Worm (Caenorhabditis elegans) whole organism, late embryonic: ENCODE data around the gene chs-2.

Experiments used
- Y22D7AL.16 ChIP-seq: sonication (generic microtip); optimal IDR thresholded peaks from 2 replicates; lab custom pipeline; 2016; ENCODE audit warnings: missing genetic modification characterization, missing compliant biosample characterization
- ama-1 ChIP-seq: fragments of 150-350 bp; optimal IDR thresholded peaks from 2 replicates; lab custom pipeline; 2014
- ceh-30 ChIP-seq: fragments of 150-350 bp; optimal IDR thresholded peaks from 2 replicates; lab custom pipeline; 2014; ENCODE audit warnings: missing biosample characterization, missing genetic modification characterization
- ceh-9 ChIP-seq: sonication (generic microtip); optimal IDR thresholded peaks from 2 replicates; lab custom pipeline; 2016; ENCODE audit warnings: mild to moderate bottlenecking, missing genetic modification characterization, inconsistent platforms, missing compliant biosample characterization
- che-1 ChIP-seq: sonication (generic microtip); optimal IDR thresholded peaks from 2 replicates; lab custom pipeline; 2016; ENCODE audit warnings: mild to moderate bottlenecking, missing genetic modification characterization, missing compliant biosample characterization
- elt-2 ChIP-seq: sonication (generic microtip); optimal IDR thresholded peaks from 2 replicates; lab custom pipeline; 2016; ENCODE audit warnings: missing genetic modification reagents, missing genetic modification characterization, missing compliant biosample characterization
- ets-4 ChIP-seq: sonication (generic microtip); optimal IDR thresholded peaks from 2 replicates; lab custom pipeline; 2016; ENCODE audit warnings: missing genetic modification characterization, missing compliant biosample characterization
- fkh-10 ChIP-seq: fragments of 150-350 bp; optimal IDR thresholded peaks from 2 replicates; lab custom pipeline; 2014; ENCODE audit warnings: missing biosample characterization, missing genetic modification reagents, missing genetic modification characterization
- fkh-6 ChIP-seq: sonication (generic microtip); optimal IDR thresholded peaks from 2 replicates; lab custom pipeline; 2016; ENCODE audit warnings: missing genetic modification characterization, missing compliant biosample characterization
- nhr-11 ChIP-seq: fragments of 150-350 bp; optimal IDR thresholded peaks from 2 replicates; lab custom pipeline; 2014; ENCODE audit warnings: missing biosample characterization, missing genetic modification characterization
- pat-9 ChIP-seq: fragments of 200-800 bp; sonication (Bioruptor generic); optimal IDR thresholded peaks from 2 replicates; lab custom pipeline; 2018; ENCODE audit warnings: mild to moderate bottlenecking, missing genetic modification characterization, moderate library complexity, missing compliant biosample characterization
- pqm-1 ChIP-seq: sonication (generic microtip); optimal IDR thresholded peaks from 2 replicates; lab custom pipeline; 2016; ENCODE audit warnings: missing genetic modification characterization, missing compliant biosample characterization
- ref-2 ChIP-seq: sonication (generic microtip); optimal IDR thresholded peaks from 2 replicates; lab custom pipeline; 2016; ENCODE audit warnings: missing genetic modification characterization, missing compliant biosample characterization
- sox-4 ChIP-seq: sonication (generic microtip); optimal IDR thresholded peaks from 2 replicates; lab custom pipeline; 2017; ENCODE audit warnings: mild to moderate bottlenecking, missing genetic modification characterization, inconsistent platforms, missing compliant biosample characterization

ce11 chrII:192584-192983 is 4.2 kb upstream of the chs-2 start:
- no peak for TF ChIP-seq pat-9 (tag; lab: Kevin White, UChicago)
- TF ChIP-seq pqm-1 (tag; lab: Kevin White, UChicago) = no peak
- TF ChIP-seq ama-1 (lab: Kevin White, UChicago) = no peak
- no peak for TF ChIP-seq elt-2 (tag; lab: Kevin White, UChicago)
- no peak for TF ChIP-seq ceh-9
- TF ChIP-seq ets-4 = no peak
- TF ChIP-seq Y22D7AL.16 (tag; lab: Kevin White, UChicago) = no peak
- TF ChIP-seq fkh-6 (tag; lab: Kevin White, UChicago) = no peak
- TF ChIP-seq che-1 (tag; lab: Kevin White, UChicago) = no peak
- TF ChIP-seq ceh-30 (tag; lab: Kevin White, UChicago) = no peak
- TF ChIP-seq nhr-11 (tag; lab: Kevin White, UChicago) = no peak
- TF ChIP-seq ref-2 (tag; lab: Kevin White, UChicago) = no peak
- no peak for TF ChIP-seq fkh-10 (GFP tag; lab: Kevin White, UChicago)
- TF ChIP-seq sox-4 = no peak
